Worm (Caenorhabditis elegans): ENCODE results near the gene rps-21.

DNA sequence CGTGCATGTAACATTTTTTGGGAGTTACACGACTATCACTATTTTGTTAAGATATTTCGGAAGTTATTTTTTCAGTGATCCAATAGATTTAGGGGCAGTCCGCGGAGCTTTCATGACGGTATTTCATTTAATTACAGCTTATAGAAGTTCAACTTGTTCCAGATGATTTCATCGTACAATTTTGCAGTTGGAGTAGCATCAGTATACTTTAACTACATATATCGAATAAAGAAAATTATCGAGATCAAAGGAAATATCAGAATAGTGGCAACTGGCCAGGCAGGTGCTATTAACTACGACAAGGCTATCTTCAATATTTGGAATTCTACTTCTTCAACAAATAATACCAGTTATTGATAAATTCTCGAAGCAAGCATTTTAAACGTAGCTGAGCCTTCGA lies 10.9 kb downstream of the rps-21 start:
- TF ChIP-seq ztf-23 (GFP tag; IDR thresholded peaks at IDR 0.05) (no peak), cog-1 (tag; optimal IDR thresholded peaks at IDR 0.05) (no peak), T22C8.4 (GFP tag; IDR thresholded peaks at IDR 0.05) (no peak), klf-2 (GFP tag; conservative IDR thresholded peaks at IDR 0.05) (no peak), flt-1 (GFP tag; IDR thresholded peaks at IDR 0.05) (no peak), ref-1 (GFP tag; conservative IDR thresholded peaks at IDR 0.05) (no peak), tab-1 (GFP tag; IDR thresholded peaks at IDR 0.05) (no peak), ztf-29 (GFP tag; IDR thresholded peaks at IDR 0.05) (no peak)
